Fruit fly (Drosophila melanogaster) whole organism, wandering third instar larva: ENCODE results near the gene CG12784.

Experiments
- CG9705 ChIP-seq: fragments of 200-800 bp; sonication (Bioruptor generic); optimal IDR thresholded peaks from 2 replicates; lab custom pipeline; 2018; ENCODE audit warnings: missing biosample characterization, mild to moderate bottlenecking, missing genetic modification characterization
- Mio ChIP-seq: sonication (Bioruptor generic); optimal IDR thresholded peaks from 2 replicates; lab custom pipeline; 2016; ENCODE audit warnings: missing biosample characterization, missing genetic modification characterization
- sage ChIP-seq: fragments of 200-800 bp; sonication (Bioruptor generic); optimal IDR thresholded peaks from 2 replicates; lab custom pipeline; 2016; ENCODE audit warnings: missing biosample characterization, mild to moderate bottlenecking, missing genetic modification characterization

DNA sequence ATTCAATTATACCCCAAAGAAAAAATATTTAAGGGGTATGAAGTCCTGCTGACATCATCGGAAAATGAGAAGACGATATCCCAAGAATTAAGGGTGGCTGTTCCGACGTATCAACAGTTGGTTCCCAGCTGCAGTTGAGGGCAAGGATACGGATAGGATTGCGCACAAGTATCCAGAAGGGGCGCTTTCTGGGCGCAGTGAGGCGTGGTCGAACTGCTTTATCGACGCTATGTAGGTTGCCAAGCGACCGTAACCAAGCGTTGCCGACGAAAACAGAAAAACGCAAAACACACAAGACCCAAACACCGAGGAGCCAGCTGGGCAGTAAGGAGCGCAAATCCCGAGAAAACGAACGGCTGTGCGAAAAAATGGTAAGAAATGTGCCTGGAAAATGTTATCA lies 11.2 kb downstream of the CG12784 start, which contains the start of gene Ttc26:
- no peak for TF ChIP-seq CG9705 (GFP tag; lab: Kevin White, UChicago)
- no peak for TF ChIP-seq sage (GFP tag; lab: Kevin White, UChicago)
- no peak for TF ChIP-seq Mio (GFP tag; lab: Kevin White, UChicago)
